Fruit fly (Drosophila melanogaster): ENCODE measurements around the gene CG16781.
A peak's percentile ranks its signal among the peaks of the same experiment; 100 is the strongest.

DNA sequence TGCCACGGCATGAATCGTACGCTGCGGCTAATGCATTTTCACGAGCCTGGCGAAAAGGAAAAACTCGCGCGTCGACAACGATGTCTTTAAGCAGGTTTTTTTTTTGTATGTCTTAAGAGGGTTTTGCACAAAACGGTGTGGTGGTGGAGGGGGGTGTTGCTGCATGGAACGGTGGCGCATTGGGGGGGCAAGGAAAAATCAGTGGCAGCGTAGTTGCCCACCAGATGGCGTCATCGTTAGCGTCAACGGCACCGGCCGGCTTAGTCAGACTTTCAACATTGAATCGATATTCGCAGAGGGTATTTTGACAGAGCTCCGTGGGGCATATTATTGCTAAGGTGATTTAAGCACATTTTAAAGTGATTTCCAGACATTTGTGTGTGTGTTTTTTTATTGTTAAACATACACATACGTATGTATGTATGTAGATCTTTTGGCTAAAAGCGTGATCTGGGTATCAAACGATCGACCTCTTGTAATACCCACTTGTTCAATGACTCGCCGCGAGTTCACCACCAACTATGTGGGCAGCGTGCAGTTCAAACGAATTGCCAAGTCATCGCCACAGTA is 40.6 kb downstream of the CG16781 start:
- TF ChIP-seq CG8478 (optimal IDR thresholded peaks at IDR 0.05) (no peak), usp (GFP tag; optimal IDR thresholded peaks at IDR 0.05) (no peak), psq (optimal IDR thresholded peaks at IDR 0.05) (no peak), pan (optimal IDR thresholded peaks at IDR 0.05) (no peak), EcR (GFP tag; optimal IDR thresholded peaks at IDR 0.05) (peak in 1 of 2 experiments; percentile 63)
